Worm (Caenorhabditis elegans) whole organism, L2 larva: ENCODE data around the gene str-253.

Experiments
- blmp-1 ChIP-seq: sonication (generic microtip); optimal IDR thresholded peaks from 2 replicates; lab custom pipeline; 2017; ENCODE audit warnings: missing genetic modification characterization, mild to moderate bottlenecking, missing compliant biosample characterization, antibody characterized with exemption, moderate library complexity; ENCODE audit not compliant: insufficient read depth
- elt-3 ChIP-seq: sonication (generic microtip); optimal IDR thresholded peaks from 2 replicates; lab custom pipeline; 2017; ENCODE audit warnings: missing biosample characterization, missing genetic modification characterization
- nhr-129 ChIP-seq: fragments of 150-350 bp; optimal IDR thresholded peaks from 2 replicates; lab custom pipeline; 2014; ENCODE audit warnings: missing biosample characterization, missing genetic modification characterization

- TF ChIP-seq elt-3 (tag; lab: Kevin White, UChicago) (no peak), blmp-1 (tag; lab: Kevin White, UChicago) (no peak), nhr-129 (tag; lab: Kevin White, UChicago) (no peak)
These were observed 21.2 kb downstream of the str-253 start, which contains the start of gene nhr-96 for ce11 chrV:2233177-2233576.
